Fruit fly (Drosophila melanogaster) whole organism, embryonic: Measurements from ENCODE around the gene AP-1-2beta.

Source experiments
- CG10267 ChIP-seq: fragments of 200-800 bp; sonication (Bioruptor generic); optimal IDR thresholded peaks from 2 replicates; lab custom pipeline; 2018; ENCODE audit warnings: missing biosample characterization, mild to moderate bottlenecking, missing genetic modification characterization, moderate library complexity
- CG10654 ChIP-seq: fragments of 200-800 bp; sonication (Bioruptor generic); optimal IDR thresholded peaks from 2 replicates; lab custom pipeline; 2016; ENCODE audit warnings: missing biosample characterization, missing genetic modification characterization
- CG10979 ChIP-seq: fragments of 200-800 bp; sonication (Bioruptor generic); optimal IDR thresholded peaks from 2 replicates; lab custom pipeline; 2018; ENCODE audit warnings: missing biosample characterization, mild to moderate bottlenecking, missing genetic modification characterization, moderate library complexity
- CG11696 ChIP-seq: fragments of 200-800 bp; sonication (Bioruptor generic); IDR thresholded peaks from 2 replicates; pipeline ENCODE4 v1.3.6; 2022; ENCODE audit warnings: missing biosample characterization, missing genetic modification characterization
- CG14710 ChIP-seq: fragments of 200-800 bp; sonication (Bioruptor generic); optimal IDR thresholded peaks from 3 replicates; lab custom pipeline; 2019; ENCODE audit warnings: missing biosample characterization, mild to moderate bottlenecking, missing genetic modification characterization, moderate library complexity
- CG15479 ChIP-seq: fragments of 200-800 bp; sonication (Bioruptor generic); optimal IDR thresholded peaks from 3 replicates; lab custom pipeline; 2019; ENCODE audit warnings: missing biosample characterization, mild to moderate bottlenecking, missing genetic modification characterization, moderate library complexity
- CG15696 ChIP-seq: fragments of 200-800 bp; sonication (Bioruptor generic); optimal IDR thresholded peaks from 2 replicates; lab custom pipeline; 2019; ENCODE audit warnings: missing biosample characterization, mild to moderate bottlenecking, missing genetic modification characterization, moderate library complexity
- CG1647 ChIP-seq: fragments of 200-800 bp; sonication (Bioruptor generic); optimal IDR thresholded peaks from 3 replicates; lab custom pipeline; 2016; ENCODE audit warnings: missing biosample characterization, missing genetic modification characterization
- CG16815 ChIP-seq: fragments of 200-800 bp; sonication (Bioruptor generic); optimal IDR thresholded peaks from 3 replicates; lab custom pipeline; 2017; ENCODE audit warnings: missing biosample characterization, mild to moderate bottlenecking, missing genetic modification characterization
- CG17829 ChIP-seq: fragments of 200-800 bp; optimal IDR thresholded peaks from 2 replicates; lab custom pipeline; 2019; ENCODE audit warnings: missing biosample characterization, mild to moderate bottlenecking, missing genetic modification characterization, moderate library complexity
- CG18619 ChIP-seq: fragments of 200-800 bp; sonication (Bioruptor generic); optimal IDR thresholded peaks from 3 replicates; lab custom pipeline; 2017; ENCODE audit warnings: missing biosample characterization, mild to moderate bottlenecking, missing genetic modification characterization
- CG2129 ChIP-seq: fragments of 200-800 bp; sonication (Bioruptor generic); IDR thresholded peaks from 2 replicates; pipeline ENCODE4 v1.3.6; 2022; ENCODE audit warnings: missing biosample characterization, missing genetic modification characterization; ENCODE audit not compliant: partially characterized antibody
- CG30020 ChIP-seq: fragments of 200-800 bp; optimal IDR thresholded peaks from 2 replicates; lab custom pipeline; 2019; ENCODE audit warnings: missing biosample characterization, mild to moderate bottlenecking, missing genetic modification characterization, moderate library complexity
- CG31224 ChIP-seq: fragments of 200-800 bp; sonication (Bioruptor generic); IDR thresholded peaks from 2 replicates; pipeline ENCODE4 v1.3.6; 2022; ENCODE audit warnings: missing biosample characterization, missing genetic modification characterization
- CG31441 ChIP-seq: fragments of 200-800 bp; sonication (Bioruptor generic); IDR thresholded peaks from 2 replicates; pipeline ENCODE4 v1.3.6; 2022; ENCODE audit warnings: missing biosample characterization, missing genetic modification characterization
- CG3838 ChIP-seq: fragments of 200-800 bp; sonication (Bioruptor generic); optimal IDR thresholded peaks from 3 replicates; lab custom pipeline; 2016; ENCODE audit warnings: missing biosample characterization, missing genetic modification characterization
- CG4404 ChIP-seq: fragments of 200-800 bp; sonication (Bioruptor generic); IDR thresholded peaks from 2 replicates; pipeline ENCODE4 v1.3.6; 2022; ENCODE audit warnings: missing biosample characterization, missing genetic modification characterization
- CG4424 ChIP-seq: fragments of 200-800 bp; sonication (Bioruptor generic); optimal IDR thresholded peaks from 3 replicates; lab custom pipeline; 2016; ENCODE audit warnings: missing biosample characterization, missing genetic modification characterization
- CG4820 ChIP-seq: fragments of 200-800 bp; sonication (Bioruptor generic); optimal IDR thresholded peaks from 3 replicates; lab custom pipeline; 2016; ENCODE audit warnings: missing biosample characterization, missing genetic modification characterization
- CG6689 ChIP-seq: fragments of 200-800 bp; sonication (Bioruptor generic); IDR thresholded peaks from 2 replicates; pipeline ENCODE4 v1.3.6; 2022; ENCODE audit warnings: missing biosample characterization, missing genetic modification characterization
- CG9727 ChIP-seq: fragments of 200-800 bp; sonication (Bioruptor generic); optimal IDR thresholded peaks from 3 replicates; lab custom pipeline; 2017; ENCODE audit warnings: missing biosample characterization, mild to moderate bottlenecking, missing genetic modification characterization
- D19A ChIP-seq: fragments of 200-800 bp; optimal IDR thresholded peaks from 3 replicates; lab custom pipeline; 2019; ENCODE audit warnings: missing biosample characterization, mild to moderate bottlenecking, missing genetic modification characterization, moderate library complexity
- Ets65A ChIP-seq: fragments of 200-800 bp; sonication (Bioruptor generic); peaks from one replicate; lab custom pipeline; 2016; ENCODE audit warnings: missing biosample characterization, missing genetic modification characterization
- Fer2 ChIP-seq: fragments of 200-800 bp; sonication (Bioruptor generic); optimal IDR thresholded peaks from 2 replicates; lab custom pipeline; 2018; ENCODE audit warnings: missing biosample characterization, mild to moderate bottlenecking, missing genetic modification characterization, moderate library complexity
- Ptx1 ChIP-seq: fragments of 200-800 bp; sonication (Bioruptor generic); IDR thresholded peaks from 2 replicates; pipeline ENCODE4 v1.3.6; 2022; ENCODE audit warnings: missing biosample characterization, missing genetic modification characterization
- Trl ChIP-seq, 3 experiments: fragments of >200 bp in 2 of 3; fragments of 200-800 bp in 1 of 3; sonication (Bioruptor generic) in 1 of 3; optimal IDR thresholded peaks; 2 replicates in 1 of 3; 3 replicates in 2 of 3; lab custom pipeline; 2016 to 2017; ENCODE audit warnings: missing biosample characterization in 1 of 3, missing genetic modification characterization in 1 of 3
- Usf ChIP-seq: fragments of 200-800 bp; sonication (Bioruptor generic); optimal IDR thresholded peaks from 2 replicates; lab custom pipeline; 2017; ENCODE audit warnings: missing genotype, missing biosample characterization, missing genetic modification characterization
- Xrp1 ChIP-seq: fragments of 200-800 bp; sonication (Bioruptor generic); IDR thresholded peaks from 2 replicates; pipeline ENCODE4 v1.3.6; 2022; ENCODE audit warnings: missing biosample characterization, missing genetic modification characterization
- bbx ChIP-seq: fragments of 200-800 bp; sonication (Bioruptor generic); IDR thresholded peaks from 2 replicates; pipeline ENCODE4 v1.3.6; 2022; ENCODE audit warnings: missing biosample characterization, missing genetic modification characterization; ENCODE audit not compliant: partially characterized antibody
- dmrt11E ChIP-seq: fragments of 200-800 bp; sonication (Bioruptor generic); optimal IDR thresholded peaks from 3 replicates; lab custom pipeline; 2018; ENCODE audit warnings: missing biosample characterization, mild to moderate bottlenecking, missing genetic modification characterization, moderate library complexity
- ftz-f1 ChIP-seq: fragments of 200-800 bp; sonication (Bioruptor generic); optimal IDR thresholded peaks from 2 replicates; lab custom pipeline; 2016; ENCODE audit warnings: missing biosample characterization, missing genetic modification characterization
- gsb-n ChIP-seq: fragments of 200-800 bp; sonication (Bioruptor generic); optimal IDR thresholded peaks from 3 replicates; lab custom pipeline; 2018; ENCODE audit warnings: missing biosample characterization, mild to moderate bottlenecking, missing genetic modification characterization
- ken ChIP-seq: fragments of 200-800 bp; sonication (Bioruptor generic); IDR thresholded peaks from 3 replicates; pipeline ENCODE4 v1.3.6; 2022; ENCODE audit warnings: missing biosample characterization, missing genetic modification characterization
- kni ChIP-seq: fragments of 200-800 bp; sonication (Bioruptor generic); optimal IDR thresholded peaks from 3 replicates; lab custom pipeline; 2017; ENCODE audit warnings: mild to moderate bottlenecking, missing biosample characterization, missing genetic modification reagents, missing genetic modification characterization
- lola ChIP-seq, 3 experiments: fragments of >200 bp in 2 of 3; fragments of 200-800 bp in 1 of 3; sonication (Bioruptor generic) in 1 of 3; optimal IDR thresholded peaks; 2 replicates each; lab custom pipeline; 2017 to 2019; ENCODE audit warnings: missing biosample characterization in 3 of 3, missing genetic modification characterization in 3 of 3, mild to moderate bottlenecking in 1 of 3, moderate library complexity in 1 of 3
- lov ChIP-seq, 2 experiments: fragments of 200-800 bp in 1 of 2; fragments of >200 bp in 1 of 2; sonication (Bioruptor generic) in 1 of 2; IDR thresholded peaks in 1 of 2; optimal IDR thresholded peaks in 1 of 2; 2 replicates in 1 of 2; 3 replicates in 1 of 2; pipeline versions ENCODE4 v1.3.6 to Lab custom; 2017 to 2022; ENCODE audit warnings: missing biosample characterization in 1 of 2, missing genetic modification characterization in 1 of 2
- phol ChIP-seq: fragments of 200-800 bp; sonication (Bioruptor generic); optimal IDR thresholded peaks from 3 replicates; lab custom pipeline; 2018; ENCODE audit warnings: missing biosample characterization, mild to moderate bottlenecking, missing genetic modification characterization, moderate library complexity
- prd ChIP-seq, 3 experiments: fragments of >200 bp in 2 of 3; fragments of 200-800 bp in 1 of 3; sonication (Bioruptor generic) in 1 of 3; optimal IDR thresholded peaks in 2 of 3; IDR thresholded peaks in 1 of 3; 2 replicates in 2 of 3; 3 replicates in 1 of 3; pipeline versions ENCODE4 v1.3.6 to Lab custom; 2017 to 2022; ENCODE audit warnings: missing biosample characterization in 1 of 3, missing genetic modification characterization in 1 of 3
- pros ChIP-seq: fragments of 200-800 bp; sonication (Bioruptor generic); optimal IDR thresholded peaks from 3 replicates; lab custom pipeline; 2019; ENCODE audit warnings: missing biosample characterization, mild to moderate bottlenecking, missing genetic modification characterization, moderate library complexity
- scrt ChIP-seq: fragments of 200-800 bp; sonication (Bioruptor generic); optimal IDR thresholded peaks from 2 replicates; lab custom pipeline; 2018; ENCODE audit warnings: missing biosample characterization, mild to moderate bottlenecking, missing genetic modification characterization, moderate library complexity
- seq ChIP-seq: fragments of 200-800 bp; sonication (Bioruptor generic); IDR thresholded peaks from 2 replicates; pipeline ENCODE4 v1.3.6; 2022; ENCODE audit warnings: missing biosample characterization, missing genetic modification characterization
- slbo ChIP-seq: fragments of 200-800 bp; sonication (Bioruptor generic); IDR thresholded peaks from 2 replicates; pipeline ENCODE4 v1.3.6; 2022; ENCODE audit warnings: missing biosample characterization, missing genetic modification characterization
- sqz ChIP-seq: fragments of 200-800 bp; sonication (Bioruptor generic); optimal IDR thresholded peaks from 3 replicates; lab custom pipeline; 2018; ENCODE audit warnings: missing biosample characterization, mild to moderate bottlenecking, missing genetic modification characterization
- ssp ChIP-seq: fragments of 200-800 bp; sonication (Bioruptor generic); IDR thresholded peaks from 2 replicates; pipeline ENCODE4 v1.3.6; 2022; ENCODE audit warnings: missing biosample characterization, missing genetic modification characterization
- zen ChIP-seq: fragments of 200-800 bp; sonication (Bioruptor generic); optimal IDR thresholded peaks from 3 replicates; lab custom pipeline; 2018; ENCODE audit warnings: missing biosample characterization, mild to moderate bottlenecking, missing genetic modification characterization, moderate library complexity
- zf30C ChIP-seq: fragments of 200-800 bp; sonication (Bioruptor generic); optimal IDR thresholded peaks from 3 replicates; lab custom pipeline; 2018; ENCODE audit warnings: missing biosample characterization, mild to moderate bottlenecking, missing genetic modification characterization

The AP-1-2beta gene

dm6 chrX:19765490-19766212 lies 34.8 kb downstream of the AP-1-2beta start (continued):
- TF ChIP-seq CG2129 (GFP tag; lab: Robert Waterston, UW) (no peak), CG10267 (peak; percentile 41), dmrt11E (tag; lab: Kevin White, UChicago) (peak; percentile 35), CG4820 (GFP tag; lab: Kevin White, UChicago) (peak; percentile 97), Xrp1 (GFP tag; lab: Robert Waterston, UW) (peak; percentile 23; the same call in 1 of the 2 replicates), seq (no peak), CG4404 (GFP tag; lab: Robert Waterston, UW) (0 out of 2 replicates have a peak, but pooled peaks have one; percentile 40), gsb-n (tag; lab: Kevin White, UChicago) (peak; percentile 13), CG3838 (no peak), CG9727 (GFP tag; lab: Kevin White, UChicago) (peak; percentile 11), CG30020 (tag; lab: Kevin White, UChicago) (no peak), Ets65A (peak; percentile 23), CG15696 (tag; lab: Kevin White, UChicago) (peak; percentile 80), sqz (GFP tag; lab: Kevin White, UChicago) (peak; percentile 62), phol (tag; lab: Kevin White, UChicago) (peak; percentile 33), CG15479 (GFP tag; lab: Kevin White, UChicago) (peak; percentile 88), CG11696 (GFP tag; lab: Robert Waterston, UW) (no peak), ken (GFP tag; lab: Robert Waterston, UW) (0 out of 3 replicates have a peak, but pooled peaks have one; percentile 10), CG17829 (tag; lab: Kevin White, UChicago) (peak; percentile 37), Trl (optimal IDR thresholded peaks at IDR 0.05; lab: Kevin White, UChicago) (no peak), Trl (GFP tag; optimal IDR thresholded peaks at IDR 0.05; lab: Kevin White, UChicago) (no peak), CG6689 (GFP tag; lab: Robert Waterston, UW) (peak; percentile 25; the same call in 1 of the 2 replicates), prd (optimal IDR thresholded peaks at IDR 0.05; lab: Kevin White, UChicago) (no peak), prd (GFP tag; IDR thresholded peaks at IDR 0.05; lab: Robert Waterston, UW) (peak; percentile 26; the same call in 1 of the 3 replicates), bbx (no peak), zf30C (GFP tag; lab: Kevin White, UChicago) (peak; percentile 51), kni (GFP tag; lab: Kevin White, UChicago) (peak; percentile 8), zen (tag; lab: Kevin White, UChicago) (peak; percentile 78), ftz-f1 (GFP tag; lab: Kevin White, UChicago) (no peak), Fer2 (tag; lab: Kevin White, UChicago) (no peak), CG10979 (peak; percentile 62), CG1647 (GFP tag; lab: Kevin White, UChicago) (no peak), CG31441 (GFP tag; lab: Robert Waterston, UW) (0 out of 2 replicates have a peak, but pooled peaks have one; percentile 16), CG14710 (tag; lab: Kevin White, UChicago) (peak; percentile 55), scrt (GFP tag; lab: Kevin White, UChicago) (peak; percentile 19), slbo (GFP tag; lab: Robert Waterston, UW) (no peak), D19A (tag; lab: Kevin White, UChicago) (peak; percentile 17)

- peak; percentile 6 for TF ChIP-seq CG10654 (GFP tag; lab: Kevin White, UChicago)
- 0 out of 2 replicates have a peak, but pooled peaks have one; percentile 18 for TF ChIP-seq ssp (GFP tag; lab: Robert Waterston, UW)
- peak; percentile 71 for TF ChIP-seq pros (GFP tag; lab: Kevin White, UChicago)
- TF ChIP-seq Ptx1 = peak; percentile 44
- TF ChIP-seq lov (optimal IDR thresholded peaks at IDR 0.05; lab: Kevin White, UChicago) = no peak
- no peak for TF ChIP-seq lov (GFP tag; IDR thresholded peaks at IDR 0.05; lab: Robert Waterston, UW)
- peak in 1 of 3 experiments; percentile 76 for TF ChIP-seq lola (GFP tag; optimal IDR thresholded peaks at IDR 0.05; lab: Kevin White, UChicago)
- peak; percentile 45 for TF ChIP-seq CG16815 (GFP tag; lab: Kevin White, UChicago)
- TF ChIP-seq Usf (GFP tag; lab: Kevin White, UChicago) = peak; percentile 21
- TF ChIP-seq CG18619 = peak; percentile 3
- TF ChIP-seq CG31224 (GFP tag; lab: Robert Waterston, UW) = 0 out of 2 replicates have a peak, but pooled peaks have one; percentile 21
- peak; percentile 65 for TF ChIP-seq CG4424 (GFP tag; lab: Kevin White, UChicago)
Observed at dm6 chrX:19769821-19770519, 39.2 kb downstream of the AP-1-2beta start.
